Worm (Caenorhabditis elegans) whole organism, L4 larva: Measurements from ENCODE around the gene memi-2.

ENCODE experiments used
- R02D3.7 ChIP-seq: fragments of 150-350 bp; sonication (generic microtip); optimal IDR thresholded peaks from 3 replicates; lab custom pipeline; 2014; ENCODE audit warnings: missing biosample characterization, missing genetic modification characterization
- T20F7.1 ChIP-seq: fragments of 200-800 bp; sonication (Bioruptor generic); optimal IDR thresholded peaks from 2 replicates; lab custom pipeline; 2018; ENCODE audit warnings: mild to moderate bottlenecking, missing genetic modification characterization, missing compliant biosample characterization
- Y48G9A.11 ChIP-seq: fragments of 200-800 bp; sonication (Bioruptor generic); IDR thresholded peaks from 2 replicates; pipeline ENCODE4 v1.3.6; 2022; ENCODE audit warnings: missing genetic modification reagents, missing genetic modification characterization, missing compliant biosample characterization
- Y5F2A.4 ChIP-seq: fragments of 200-800 bp; sonication (Bioruptor generic); optimal IDR thresholded peaks from 2 replicates; lab custom pipeline; 2018; ENCODE audit warnings: mild to moderate bottlenecking, missing genetic modification characterization, missing compliant biosample characterization
- aly-2 ChIP-seq: sonication (generic microtip); optimal IDR thresholded peaks from 2 replicates; lab custom pipeline; 2018; ENCODE audit warnings: missing biosample characterization, missing genetic modification characterization
- ceh-32 ChIP-seq: sonication (generic microtip); optimal IDR thresholded peaks from 2 replicates; lab custom pipeline; 2016; ENCODE audit warnings: mild to moderate bottlenecking, missing genetic modification characterization, missing compliant biosample characterization; ENCODE audit not compliant: poor library complexity
- ceh-44 ChIP-seq: fragments of 200-800 bp; sonication (Bioruptor generic); IDR thresholded peaks from 2 replicates; pipeline ENCODE4 v1.3.6; 2022; ENCODE audit warnings: missing genetic modification reagents, missing genetic modification characterization, missing compliant biosample characterization
- ces-1 ChIP-seq: fragments of 150-350 bp; sonication (generic microtip); optimal IDR thresholded peaks from 4 replicates; lab custom pipeline; 2014; ENCODE audit warnings: missing biosample characterization, missing genetic modification reagents, missing genetic modification characterization
- daf-16 ChIP-seq, 3 experiments: sonication (generic microtip); optimal IDR thresholded peaks; 2 replicates each; lab custom pipeline; 2016 to 2017; ENCODE audit warnings: missing genetic modification characterization in 3 of 3, missing genetic modification reagents in 3 of 3, mild to moderate bottlenecking in 2 of 3, missing compliant biosample characterization in 2 of 3, missing biosample characterization in 1 of 3, moderate library complexity in 1 of 3
- dmd-9 ChIP-seq: fragments of 200-800 bp; sonication (Bioruptor generic); IDR thresholded peaks from 2 replicates; pipeline ENCODE4 v1.3.6; 2022; ENCODE audit warnings: missing genetic modification reagents, missing genetic modification characterization, missing compliant biosample characterization
- dpl-1 ChIP-seq: fragments of 150-350 bp; optimal IDR thresholded peaks from 2 replicates; lab custom pipeline; 2014; ENCODE audit warnings: missing biosample characterization, missing genetic modification reagents, missing genetic modification characterization
- dve-1 ChIP-seq: sonication (generic microtip); optimal IDR thresholded peaks from 2 replicates; lab custom pipeline; 2017; ENCODE audit warnings: antibody characterized with exemption, mild to moderate bottlenecking, missing genetic modification characterization, missing compliant biosample characterization; ENCODE audit not compliant: insufficient read depth
- egl-43 ChIP-seq: fragments of 200-800 bp; sonication (Bioruptor generic); IDR thresholded peaks from 2 replicates; pipeline ENCODE4 v1.3.6; 2022; ENCODE audit warnings: missing genetic modification reagents, missing genetic modification characterization, missing compliant biosample characterization
- fos-1 ChIP-seq: fragments of 150-350 bp; optimal IDR thresholded peaks from 2 replicates; lab custom pipeline; 2014; ENCODE audit warnings: missing biosample characterization, missing genetic modification characterization
- hlh-11 ChIP-seq: fragments of 200-800 bp; sonication (Bioruptor generic); optimal IDR thresholded peaks from 2 replicates; lab custom pipeline; 2018; ENCODE audit warnings: mild to moderate bottlenecking, missing genetic modification characterization, missing compliant biosample characterization
- hlh-30 ChIP-seq: sonication (generic microtip); optimal IDR thresholded peaks from 2 replicates; lab custom pipeline; 2017; ENCODE audit warnings: antibody characterized with exemption, mild to moderate bottlenecking, missing genetic modification characterization, missing compliant biosample characterization; ENCODE audit not compliant: insufficient read depth
- hmg-1.1 ChIP-seq: fragments of 200-800 bp; sonication (Bioruptor generic); IDR thresholded peaks from 2 replicates; pipeline ENCODE4 v1.3.6; 2022; ENCODE audit warnings: missing genetic modification reagents, missing genetic modification characterization, missing compliant biosample characterization
- jun-1 ChIP-seq: fragments of 150-350 bp; optimal IDR thresholded peaks from 2 replicates; lab custom pipeline; 2014; ENCODE audit warnings: missing biosample characterization, missing genetic modification reagents, missing genetic modification characterization
- lim-7 ChIP-seq: fragments of 200-800 bp; sonication (Bioruptor generic); IDR thresholded peaks from 2 replicates; pipeline ENCODE4 v1.3.6; 2022; ENCODE audit warnings: missing genetic modification characterization, missing compliant biosample characterization
- lin-1 ChIP-seq: fragments of 200-800 bp; sonication (Bioruptor generic); IDR thresholded peaks from 2 replicates; pipeline ENCODE4 v1.3.6; 2022; ENCODE audit warnings: missing genetic modification reagents, missing genetic modification characterization, missing compliant biosample characterization
- lin-13 ChIP-seq: fragments of 150-350 bp; optimal IDR thresholded peaks from 2 replicates; lab custom pipeline; 2014; ENCODE audit warnings: missing biosample characterization, missing genetic modification reagents, missing genetic modification characterization
- lin-15B ChIP-seq: fragments of 150-350 bp; sonication (generic microtip); optimal IDR thresholded peaks from 3 replicates; lab custom pipeline; 2014; ENCODE audit warnings: missing biosample characterization, missing genetic modification characterization
- lin-38 ChIP-seq: fragments of 200-800 bp; sonication (Bioruptor generic); IDR thresholded peaks from 2 replicates; pipeline ENCODE4 v1.3.6; 2022; ENCODE audit warnings: missing genetic modification reagents, missing genetic modification characterization, missing compliant biosample characterization
- lir-3 ChIP-seq: sonication (generic microtip); optimal IDR thresholded peaks from 2 replicates; lab custom pipeline; 2016; ENCODE audit warnings: mild to moderate bottlenecking, missing genetic modification characterization, missing compliant biosample characterization
- lsy-2 ChIP-seq, 2 experiments: fragments of 150-350 bp in 1 of 2; sonication (generic microtip) in 1 of 2; optimal IDR thresholded peaks; 2 replicates each; lab custom pipeline; 2014 to 2017; ENCODE audit warnings: missing biosample characterization in 2 of 2, missing genetic modification characterization in 2 of 2
- mdl-1 ChIP-seq, 2 experiments: fragments of 150-350 bp in 1 of 2; sonication (generic microtip) in 1 of 2; optimal IDR thresholded peaks; 2 replicates each; lab custom pipeline; 2014 to 2017; ENCODE audit warnings: missing biosample characterization in 2 of 2, missing genetic modification characterization in 2 of 2
- mep-1 ChIP-seq: fragments of 150-350 bp; sonication (generic microtip); optimal IDR thresholded peaks from 3 replicates; lab custom pipeline; 2014; ENCODE audit warnings: missing biosample characterization, missing genetic modification characterization
- mes-2 ChIP-seq: sonication (generic microtip); optimal IDR thresholded peaks from 2 replicates; lab custom pipeline; 2016; ENCODE audit warnings: missing genotype, mild to moderate bottlenecking, missing genetic modification characterization, missing compliant biosample characterization; ENCODE audit not compliant: poor library complexity, severe bottlenecking
- mxl-3 ChIP-seq: fragments of 200-800 bp; sonication (Bioruptor generic); optimal IDR thresholded peaks from 2 replicates; lab custom pipeline; 2018; ENCODE audit warnings: mild to moderate bottlenecking, missing genetic modification characterization, missing compliant biosample characterization
- nhr-48 ChIP-seq: sonication (generic microtip); optimal IDR thresholded peaks from 2 replicates; lab custom pipeline; 2016; ENCODE audit warnings: mild to moderate bottlenecking, missing genetic modification characterization, missing compliant biosample characterization
- nhr-77 ChIP-seq: fragments of 150-350 bp; optimal IDR thresholded peaks from 2 replicates; lab custom pipeline; 2014; ENCODE audit warnings: missing biosample characterization, missing genetic modification characterization
- saeg-2 ChIP-seq: fragments of 200-800 bp; sonication (Bioruptor generic); IDR thresholded peaks from 2 replicates; pipeline ENCODE4 v1.3.6; 2022; ENCODE audit warnings: missing genetic modification reagents, missing genetic modification characterization, missing compliant biosample characterization
- sdz-12 ChIP-seq: fragments of 200-800 bp; sonication (Bioruptor generic); optimal IDR thresholded peaks from 2 replicates; lab custom pipeline; 2018; ENCODE audit warnings: mild to moderate bottlenecking, missing genetic modification characterization, missing compliant biosample characterization
- snpc-4 ChIP-seq: fragments of 150-350 bp; optimal IDR thresholded peaks from 2 replicates; lab custom pipeline; 2014; ENCODE audit warnings: missing biosample characterization, missing genetic modification characterization
- spr-1 ChIP-seq: sonication (generic microtip); optimal IDR thresholded peaks from 2 replicates; lab custom pipeline; 2016; ENCODE audit warnings: mild to moderate bottlenecking, missing genetic modification characterization, missing compliant biosample characterization
- tra-1 ChIP-seq: fragments of 200-800 bp; sonication (Bioruptor generic); IDR thresholded peaks from 2 replicates; pipeline ENCODE4 v1.3.6; 2022; ENCODE audit warnings: missing genetic modification reagents, missing genetic modification characterization, missing compliant biosample characterization
- zfp-2 ChIP-seq: sonication (generic microtip); optimal IDR thresholded peaks from 2 replicates; lab custom pipeline; 2016; ENCODE audit warnings: mild to moderate bottlenecking, missing genetic modification characterization, missing compliant biosample characterization
- zfp-3 ChIP-seq: fragments of 200-800 bp; sonication (Bioruptor generic); conservative IDR thresholded peaks from 2 replicates; pipeline ENCODE4 v1.3.6; 2022; ENCODE audit warnings: missing genetic modification reagents, missing genetic modification characterization, missing compliant biosample characterization
- zip-11 ChIP-seq: fragments of 200-800 bp; sonication (Bioruptor generic); IDR thresholded peaks from 2 replicates; pipeline ENCODE4 v1.3.6; 2022; ENCODE audit warnings: missing genetic modification characterization, missing compliant biosample characterization

Gene memi-2

ce11 chrIV:13429240-13429639, 28.9 kb upstream of the memi-2 start, which contains the start of gene K09B11.4:
TSS of gene K09B11.4 (plus strand) at chrIV:13429540.
- no peak for TF ChIP-seq tra-1 (GFP tag; lab: Robert Waterston, UW)
- TF ChIP-seq, all 104 proteins: peak for 0

ce11 chrIV:13422200-13422599, 21.9 kb upstream of the memi-2 start, which contains the start of gene nol-9:
TSS of gene nol-9 (plus strand) at chrIV:13422500.
- no peak for TF ChIP-seq Y48G9A.11
- no peak for TF ChIP-seq zfp-3
- no peak for TF ChIP-seq aly-2
- no peak for TF ChIP-seq lin-13 (GFP tag; lab: Kevin White, UChicago)
- TF ChIP-seq fos-1 (tag; lab: Kevin White, UChicago) = no peak
- no peak for TF ChIP-seq egl-43 (GFP tag; lab: Robert Waterston, UW)
- TF ChIP-seq, all 104 proteins: peak for 0

- TF ChIP-seq mdl-1 (tag; optimal IDR thresholded peaks at IDR 0.05; lab: Kevin White, UChicago) (no peak), dpl-1 (peak; percentile 12), Y48G9A.11 (no peak), lsy-2 (tag; optimal IDR thresholded peaks at IDR 0.05; lab: Kevin White, UChicago) (peak in 1 of 2 experiments; percentile 17), nhr-48 (tag; lab: Kevin White, UChicago) (no peak), ces-1 (GFP tag; lab: Kevin White, UChicago) (no peak), T20F7.1 (GFP tag; lab: Kevin White, UChicago) (peak; percentile 61), zip-11 (GFP tag; lab: Robert Waterston, UW) (no peak)
- TF ChIP-seq, all 104 proteins: peak for 3
Observed at ce11 chrIV:13415739-13416271, 15.5 kb upstream of the memi-2 start, which contains the start of the genes pik-1 and aptf-2. TSS of gene pik-1 (plus strand) at chrIV:13416041. TSS of gene aptf-2 (minus strand) at chrIV:13416051.

- TF ChIP-seq jun-1 (tag; lab: Kevin White, UChicago) (no peak), aly-2 (no peak), mes-2 (tag; lab: Kevin White, UChicago) (peak; percentile 33), mxl-3 (GFP tag; lab: Kevin White, UChicago) (peak; percentile 71), sdz-12 (GFP tag; lab: Kevin White, UChicago) (no peak), hmg-1.1 (peak; percentile 47; the same call in 1 of the 2 replicates), nhr-48 (tag; lab: Kevin White, UChicago) (no peak), lir-3 (tag; lab: Kevin White, UChicago) (no peak), spr-1 (tag; lab: Kevin White, UChicago) (no peak), ceh-44 (GFP tag; lab: Robert Waterston, UW) (no peak), lin-15B (tag; lab: Kevin White, UChicago) (no peak), dve-1 (tag; lab: Kevin White, UChicago) (peak; percentile 25), ceh-32 (tag; lab: Kevin White, UChicago) (no peak), snpc-4 (tag; lab: Kevin White, UChicago) (no peak), lsy-2 (tag; optimal IDR thresholded peaks at IDR 0.05; lab: Kevin White, UChicago) (peak in 1 of 2 experiments; percentile 28), nhr-77 (no peak), R02D3.7 (no peak), fos-1 (tag; lab: Kevin White, UChicago) (no peak), dmd-9 (GFP tag; lab: Robert Waterston, UW) (no peak), daf-16 (GFP tag; optimal IDR thresholded peaks at IDR 0.05; lab: Kevin White, UChicago) (no peak), daf-16 (tag; optimal IDR thresholded peaks at IDR 0.05; lab: Kevin White, UChicago) (peak; percentile 50), saeg-2 (GFP tag; lab: Robert Waterston, UW) (no peak), lim-7 (GFP tag; lab: Robert Waterston, UW) (no peak), lin-38 (GFP tag; lab: Robert Waterston, UW) (no peak), Y5F2A.4 (no peak), hlh-11 (tag; lab: Kevin White, UChicago) (no peak), dpl-1 (no peak), lin-1 (GFP tag; lab: Robert Waterston, UW) (no peak), mep-1 (peak; percentile 4), hlh-30 (peak; percentile 91), zfp-2 (tag; lab: Kevin White, UChicago) (no peak), mdl-1 (tag; optimal IDR thresholded peaks at IDR 0.05; lab: Kevin White, UChicago) (peak in 1 of 2 experiments; percentile 13)
- TF ChIP-seq, all 104 proteins: peak for 9
Observed at ce11 chrIV:13412845-13413383, 12.6 kb upstream of the memi-2 start, which contains the start of gene gcl-1. TSS of gene gcl-1 (minus strand) at chrIV:13412895.
